Fruit fly (Drosophila melanogaster): ENCODE data around the gene CG6310.

The CG6310 gene

dm6 chr3L:11084557-11085231 is 15.0 kb upstream of the CG6310 start (continued):
- TF ChIP-seq ham (GFP tag; IDR thresholded peaks at IDR 0.05) (no peak), btn (GFP tag; optimal IDR thresholded peaks at IDR 0.05) (peak; percentile 96), en (GFP tag; optimal IDR thresholded peaks at IDR 0.05) (peak; percentile 94), CG10366 (GFP tag; IDR thresholded peaks at IDR 0.05) (peak; percentile 96), Poxn (GFP tag; IDR thresholded peaks at IDR 0.05) (peak; percentile 53; the same call in 1 of the 2 replicates), Spps (tag; optimal IDR thresholded peaks at IDR 0.05) (peak; percentile 96), ems (GFP tag; optimal IDR thresholded peaks at IDR 0.05) (peak; percentile 92), nom (GFP tag; optimal IDR thresholded peaks at IDR 0.05) (peak; percentile 93), CG7271 (tag; optimal IDR thresholded peaks at IDR 0.05) (peak; percentile 89), Ptx1 (GFP tag; IDR thresholded peaks at IDR 0.05) (peak; percentile 97), insv (GFP tag; optimal IDR thresholded peaks at IDR 0.05) (peak in 1 of 2 experiments; percentile 70), CG10959 (GFP tag; IDR thresholded peaks at IDR 0.05) (peak; percentile 95), abd-A (tag; optimal IDR thresholded peaks at IDR 0.05) (no peak), kah (GFP tag; optimal IDR thresholded peaks at IDR 0.05) (peak; percentile 93), CG13775 (GFP tag; optimal IDR thresholded peaks at IDR 0.05) (peak; percentile 94), Deaf1 (tag; optimal IDR thresholded peaks at IDR 0.05) (no peak), CG1529 (GFP tag; optimal IDR thresholded peaks at IDR 0.05) (peak; percentile 97), Lhr (GFP tag; optimal IDR thresholded peaks at IDR 0.05) (peak; percentile 93), usp (GFP tag; optimal IDR thresholded peaks at IDR 0.05) (no peak), ken (GFP tag; IDR thresholded peaks at IDR 0.05) (peak; percentile 95), CG31224 (GFP tag; IDR thresholded peaks at IDR 0.05) (peak; percentile 80), oc (tag; optimal IDR thresholded peaks at IDR 0.05) (peak; percentile 98), CG12104 (GFP tag; optimal IDR thresholded peaks at IDR 0.05) (peak; percentile 96), Side (GFP tag; optimal IDR thresholded peaks at IDR 0.05) (peak; percentile 97), dmrt11E (tag; optimal IDR thresholded peaks at IDR 0.05) (peak; percentile 98), CG17802 (tag; optimal IDR thresholded peaks at IDR 0.05) (peak; percentile 75), Mes4 (GFP tag; optimal IDR thresholded peaks at IDR 0.05) (peak; percentile 98), CG8924 (tag; optimal IDR thresholded peaks at IDR 0.05) (peak; percentile 97), Scr (GFP tag; IDR thresholded peaks at IDR 0.05; ENCODE audit: partially characterized antibody) (no peak), HmgD (GFP tag; optimal IDR thresholded peaks at IDR 0.05) (peak; percentile 82), emc (GFP tag; optimal IDR thresholded peaks at IDR 0.05) (peak; percentile 82), ssp (GFP tag; IDR thresholded peaks at IDR 0.05) (peak; percentile 86), stc (GFP tag; IDR thresholded peaks at IDR 0.05) (peak; percentile 95), az2 (GFP tag; optimal IDR thresholded peaks at IDR 0.05) (peak; percentile 98), crc (GFP tag; optimal IDR thresholded peaks at IDR 0.05) (peak; percentile 95), croc (GFP tag; conservative IDR thresholded peaks at IDR 0.05) (peak; percentile 94), Med (GFP tag) (peak; percentile 99), CG6175 (GFP tag; IDR thresholded peaks at IDR 0.05) (peak; percentile 75; the same call in 2 of the 3 replicates), pan (optimal IDR thresholded peaks at IDR 0.05) (no peak), pan (GFP tag; optimal IDR thresholded peaks at IDR 0.05 in 1 of 2, IDR thresholded peaks at IDR 0.05 in 1 of 2) (peak in 1 of 2 experiments; percentile 98), Dref (GFP tag; IDR thresholded peaks at IDR 0.05) (no peak), run (tag; optimal IDR thresholded peaks at IDR 0.05) (peak; percentile 92), sd (tag; optimal IDR thresholded peaks at IDR 0.05) (no peak), Dip3 (GFP tag; optimal IDR thresholded peaks at IDR 0.05) (peak; percentile 89), CG16779 (GFP tag; IDR thresholded peaks at IDR 0.05) (peak; percentile 73), rib (GFP tag; IDR thresholded peaks at IDR 0.05) (peak; percentile 89), sna (GFP tag; IDR thresholded peaks at IDR 0.05; ENCODE audit: partially characterized antibody) (no peak), Fer1 (GFP tag; optimal IDR thresholded peaks at IDR 0.05) (peak; percentile 94), CG8290 (GFP tag; optimal IDR thresholded peaks at IDR 0.05) (peak; percentile 95), CG8290 (tag; optimal IDR thresholded peaks at IDR 0.05) (peak in 1 of 2 experiments; percentile 77), NfI (GFP tag; optimal IDR thresholded peaks at IDR 0.05) (peak; percentile 95)
